Worm (Caenorhabditis elegans): ENCODE data around the gene C41G11.1.

Gene C41G11.1

ce11 chrX:5713479-5713878 lies 6.5 kb downstream of the C41G11.1 start (continued):
- TF ChIP-seq repo-1 (tag; optimal IDR thresholded peaks at IDR 0.05), result peak; percentile 48
- no peak for TF ChIP-seq dpl-1 (GFP tag; optimal IDR thresholded peaks at IDR 0.05)
- TF ChIP-seq F23B12.7 (tag; optimal IDR thresholded peaks at IDR 0.05; ENCODE audit: insufficient read depth), result peak; percentile 65
- no peak for TF ChIP-seq ztf-28 (GFP tag; IDR thresholded peaks at IDR 0.05)
- TF ChIP-seq madf-6 (GFP tag; IDR thresholded peaks at IDR 0.05), result peak; percentile 39; the same call in 1 of the 2 replicates
- no peak for TF ChIP-seq unc-62 (GFP tag; optimal IDR thresholded peaks at IDR 0.05)
- TF ChIP-seq K11D2.4 (GFP tag; IDR thresholded peaks at IDR 0.05), result no peak
- TF ChIP-seq chd-7 (tag; optimal IDR thresholded peaks at IDR 0.05), result peak; percentile 29
- no peak for TF ChIP-seq ztf-26 (tag; optimal IDR thresholded peaks at IDR 0.05)
- peak; percentile 30; the same call in 1 of the 2 replicates for TF ChIP-seq ekl-4 (GFP tag; IDR thresholded peaks at IDR 0.05)
- TF ChIP-seq lag-1 (GFP tag; IDR thresholded peaks at IDR 0.05), result no peak
- TF ChIP-seq nhr-80 (tag; optimal IDR thresholded peaks at IDR 0.05), result peak; percentile 19
- no peak for TF ChIP-seq gei-17 (GFP tag; optimal IDR thresholded peaks at IDR 0.05)
- no peak for TF ChIP-seq nfya-2 (GFP tag; IDR thresholded peaks at IDR 0.05)
- TF ChIP-seq mel-28 (tag; optimal IDR thresholded peaks at IDR 0.05; ENCODE audit: borderline replicate concordance), result no peak
- TF ChIP-seq Y53F4B.3 (GFP tag; IDR thresholded peaks at IDR 0.05), result peak; percentile 54; the same call in 1 of the 2 replicates
- no peak for TF ChIP-seq F57C9.4 (tag; optimal IDR thresholded peaks at IDR 0.05)
- peak; percentile 5 for TF ChIP-seq lsy-27 (tag; optimal IDR thresholded peaks at IDR 0.05; ENCODE audit: borderline replicate concordance, insufficient read depth)
- no peak for TF ChIP-seq ztf-6 (GFP tag; IDR thresholded peaks at IDR 0.05)
- no peak for TF ChIP-seq sea-2 (GFP tag; IDR thresholded peaks at IDR 0.05)
- no peak for TF ChIP-seq sdz-38 (tag; optimal IDR thresholded peaks at IDR 0.05)
- no peak; the same call in 1 of the 2 replicates for TF ChIP-seq lir-1 (GFP tag; conservative IDR thresholded peaks at IDR 0.05)
- peak; percentile 95 for TF ChIP-seq die-1 (tag; optimal IDR thresholded peaks at IDR 0.05)
- no peak for TF ChIP-seq tbx-9 (tag; optimal IDR thresholded peaks at IDR 0.05; ENCODE audit: borderline replicate concordance)
- TF ChIP-seq bed-1 (GFP tag; IDR thresholded peaks at IDR 0.05), result no peak
- no peak for TF ChIP-seq nhr-179 (tag; optimal IDR thresholded peaks at IDR 0.05)
- peak; percentile 18 for TF ChIP-seq hlh-12 (tag; optimal IDR thresholded peaks at IDR 0.05)
- TF ChIP-seq mcd-1 (GFP tag; IDR thresholded peaks at IDR 0.05), result no peak; the same call in 1 of the 2 replicates
- TF ChIP-seq bed-2 (GFP tag; IDR thresholded peaks at IDR 0.05), result no peak
- TF ChIP-seq zim-3 (tag; optimal IDR thresholded peaks at IDR 0.05), result no peak
- peak; percentile 12 for TF ChIP-seq lin-40 (tag; optimal IDR thresholded peaks at IDR 0.05)
- peak; percentile 92 for TF ChIP-seq ztf-25 (GFP tag; IDR thresholded peaks at IDR 0.05)
- no peak for TF ChIP-seq Y67H2A.10 (GFP tag; conservative IDR thresholded peaks at IDR 0.05)
- 0 out of 2 replicates have a peak, but pooled peaks have one; percentile 35 for TF ChIP-seq Y79H2A.3 (GFP tag; conservative IDR thresholded peaks at IDR 0.05)
- TF ChIP-seq let-526 (GFP tag; IDR thresholded peaks at IDR 0.05), result no peak
- TF ChIP-seq B0019.2 (GFP tag; conservative IDR thresholded peaks at IDR 0.05), result no peak
- TF ChIP-seq attf-6 (GFP tag; IDR thresholded peaks at IDR 0.05), result peak; percentile 78; the same call in 1 of the 2 replicates

ce11 chrX:5710637-5711036 lies 9.4 kb downstream of the C41G11.1 start, which contains the start of gene cat-1:
TSS of gene cat-1 (minus strand) at chrX:5710737.
- TF ChIP-seq ztf-25 (GFP tag; IDR thresholded peaks at IDR 0.05) (no peak), lin-26 (GFP tag; IDR thresholded peaks at IDR 0.05) (no peak), bed-1 (GFP tag; IDR thresholded peaks at IDR 0.05) (no peak), nhr-90 (tag; optimal IDR thresholded peaks at IDR 0.05) (no peak), chd-7 (tag; optimal IDR thresholded peaks at IDR 0.05) (no peak)
